Worm (Caenorhabditis elegans): Measurements from ENCODE around the gene F08F3.4.

DNA sequence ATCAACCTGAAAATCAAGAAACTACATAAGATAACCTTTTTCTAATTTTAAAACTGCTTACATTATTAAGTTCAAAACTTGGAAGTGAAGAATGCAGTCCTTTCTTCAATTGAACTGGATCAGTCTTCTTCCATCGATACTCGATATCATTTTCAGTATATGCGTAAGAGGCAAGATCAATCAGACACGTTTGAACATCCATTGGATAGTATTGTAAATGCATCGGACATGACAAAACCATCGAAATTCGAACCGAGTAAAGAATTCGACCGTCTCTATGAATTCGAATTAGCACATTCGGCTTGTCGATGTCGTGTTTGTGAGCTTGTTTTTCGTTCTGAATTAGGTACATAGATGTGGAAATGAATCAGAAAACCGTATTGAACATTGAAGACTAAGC, 40.0 kb downstream of the F08F3.4 start:
- TF ChIP-seq ama-1 (optimal IDR thresholded peaks at IDR 0.05) (no peak), hmg-4 (GFP tag; optimal IDR thresholded peaks at IDR 0.05) (no peak)

Measured in whole organism, early embryonic.